Worm (Caenorhabditis elegans) whole organism, early embryonic: ENCODE data around the gene unc-9.

Source experiments
- B0310.2 ChIP-seq: sonication (generic microtip); optimal IDR thresholded peaks from 2 replicates; lab custom pipeline; 2016; ENCODE audit warnings: mild to moderate bottlenecking, missing genetic modification characterization, missing compliant biosample characterization
- F13C5.2 ChIP-seq: sonication (generic microtip); optimal IDR thresholded peaks from 2 replicates; lab custom pipeline; 2017; ENCODE audit warnings: mild to moderate bottlenecking, missing genetic modification characterization, inconsistent platforms, missing compliant biosample characterization
- aly-1 ChIP-seq: sonication (generic microtip); optimal IDR thresholded peaks from 2 replicates; lab custom pipeline; 2016; ENCODE audit warnings: missing genetic modification characterization, missing compliant biosample characterization
- ama-1 ChIP-seq: fragments of 150-350 bp; optimal IDR thresholded peaks from 2 replicates; lab custom pipeline; 2014
- ceh-13 ChIP-seq: fragments of 200-800 bp; sonication (Bioruptor generic); optimal IDR thresholded peaks from 2 replicates; lab custom pipeline; 2018; ENCODE audit warnings: mild to moderate bottlenecking, missing genetic modification characterization, missing compliant biosample characterization
- ceh-36 ChIP-seq: sonication (generic microtip); optimal IDR thresholded peaks from 2 replicates; lab custom pipeline; 2016; ENCODE audit warnings: missing genetic modification characterization, inconsistent platforms, missing compliant biosample characterization
- ets-7 ChIP-seq: sonication (generic microtip); optimal IDR thresholded peaks from 2 replicates; lab custom pipeline; 2016; ENCODE audit warnings: missing genotype, missing genetic modification characterization, missing compliant biosample characterization
- flt-1 ChIP-seq: fragments of 200-800 bp; sonication (Bioruptor generic); IDR thresholded peaks from 2 replicates; pipeline ENCODE4 v1.3.6; 2022; ENCODE audit warnings: missing genetic modification characterization, missing compliant biosample characterization
- hmbx-1 ChIP-seq: sonication (generic microtip); optimal IDR thresholded peaks from 2 replicates; lab custom pipeline; 2016; ENCODE audit warnings: mild to moderate bottlenecking, missing genetic modification characterization, missing compliant biosample characterization
- hmg-4 ChIP-seq: fragments of 200-800 bp; sonication (Bioruptor generic); optimal IDR thresholded peaks from 2 replicates; lab custom pipeline; 2018; ENCODE audit warnings: mild to moderate bottlenecking, missing genetic modification characterization, missing compliant biosample characterization
- hnd-1 ChIP-seq: sonication (generic microtip); optimal IDR thresholded peaks from 2 replicates; lab custom pipeline; 2016; ENCODE audit warnings: missing genetic modification characterization, missing compliant biosample characterization
- pes-1 ChIP-seq: fragments of 200-800 bp; sonication (Bioruptor generic); IDR thresholded peaks from 2 replicates; pipeline ENCODE4 v1.3.6; 2022; ENCODE audit warnings: missing genetic modification reagents, missing genetic modification characterization, missing compliant biosample characterization
- scrt-1 ChIP-seq: fragments of 200-800 bp; sonication (Bioruptor generic); IDR thresholded peaks from 2 replicates; pipeline ENCODE4 v1.3.6; 2022; ENCODE audit warnings: missing genetic modification characterization, missing compliant biosample characterization
- sea-1 ChIP-seq: fragments of 200-800 bp; sonication (Bioruptor generic); conservative IDR thresholded peaks from 2 replicates; pipeline ENCODE4 v1.3.6; 2022; ENCODE audit warnings: missing genetic modification characterization, missing compliant biosample characterization
- tbx-11 ChIP-seq: fragments of 200-800 bp; sonication (Bioruptor generic); IDR thresholded peaks from 2 replicates; pipeline ENCODE4 v1.3.6; 2022; ENCODE audit warnings: missing genetic modification characterization, missing compliant biosample characterization
- tbx-37 ChIP-seq: fragments of 200-800 bp; sonication (Bioruptor generic); conservative IDR thresholded peaks from 2 replicates; pipeline ENCODE4 v1.3.6; 2022; ENCODE audit warnings: missing genetic modification reagents, missing genetic modification characterization, missing compliant biosample characterization
- tra-4 ChIP-seq: sonication (generic microtip); optimal IDR thresholded peaks from 2 replicates; lab custom pipeline; 2017; ENCODE audit warnings: missing genetic modification characterization, missing compliant biosample characterization

The unc-9 gene

DNA sequence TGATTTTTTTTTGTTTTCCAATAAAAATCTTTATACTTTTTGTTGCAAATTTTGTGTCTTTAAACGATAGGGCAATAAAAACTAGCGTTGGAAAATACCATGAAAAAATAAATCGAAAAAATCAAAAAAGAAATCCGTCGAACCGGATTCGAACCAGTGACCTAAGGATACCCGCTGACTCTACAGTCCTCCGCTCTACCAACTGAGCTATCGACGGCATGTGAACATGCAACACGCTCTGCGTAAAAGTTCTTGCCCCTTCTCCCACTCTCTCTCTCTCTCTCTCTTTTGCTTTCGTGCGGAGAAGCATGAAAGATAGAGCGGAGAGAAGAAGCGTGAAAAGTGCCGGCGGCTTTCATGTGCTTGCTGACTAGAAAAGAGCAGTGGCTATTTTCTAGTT, 63.0 kb downstream of the unc-9 start:
- TF ChIP-seq ceh-13 (GFP tag; lab: Kevin White, UChicago) (peak; percentile 65), aly-1 (tag; lab: Kevin White, UChicago) (peak; percentile 65), tbx-11 (GFP tag; lab: Robert Waterston, UW) (peak; percentile 85), F13C5.2 (tag; lab: Kevin White, UChicago) (peak; percentile 83), hmbx-1 (tag; lab: Kevin White, UChicago) (peak; percentile 46), ama-1 (lab: Kevin White, UChicago) (no peak), flt-1 (GFP tag; lab: Robert Waterston, UW) (peak; percentile 84), hmg-4 (GFP tag; lab: Kevin White, UChicago) (peak; percentile 82), B0310.2 (tag; lab: Kevin White, UChicago) (peak; percentile 64), sea-1 (GFP tag; lab: Robert Waterston, UW) (peak; percentile 59), hnd-1 (peak; percentile 57), ceh-36 (tag; lab: Kevin White, UChicago) (peak; percentile 47), tra-4 (tag; lab: Kevin White, UChicago) (peak; percentile 22), tbx-37 (GFP tag; lab: Robert Waterston, UW) (peak; percentile 88), scrt-1 (GFP tag; lab: Robert Waterston, UW) (peak; percentile 88), pes-1 (no peak; the same call in 1 of the 2 replicates), ets-7 (tag; lab: Kevin White, UChicago) (peak; percentile 53)
